Fruit fly (Drosophila melanogaster) whole organism, embryonic: ENCODE data around the gene Orco.
A peak's percentile ranks its signal among the peaks of the same experiment; 100 is the strongest.

Experiments used
- Blimp-1 ChIP-seq: fragments of 200-800 bp; sonication (Bioruptor generic); optimal IDR thresholded peaks from 3 replicates; lab custom pipeline; 2018; ENCODE audit warnings: missing biosample characterization, missing genetic modification characterization, mild to moderate bottlenecking, moderate library complexity, missing genetic modification reagents
- CG14710 ChIP-seq: fragments of 200-800 bp; sonication (Bioruptor generic); optimal IDR thresholded peaks from 3 replicates; lab custom pipeline; 2019; ENCODE audit warnings: missing biosample characterization, mild to moderate bottlenecking, missing genetic modification characterization, moderate library complexity
- CG14965 ChIP-seq: fragments of 200-800 bp; sonication (Bioruptor generic); optimal IDR thresholded peaks from 2 replicates; lab custom pipeline; 2016; ENCODE audit warnings: missing biosample characterization, missing genetic modification characterization, borderline replicate concordance
- CG1529 ChIP-seq: fragments of 200-800 bp; sonication (Bioruptor generic); optimal IDR thresholded peaks from 3 replicates; lab custom pipeline; 2018; ENCODE audit warnings: missing biosample characterization, missing genetic modification characterization
- CG15601 ChIP-seq: fragments of 200-800 bp; sonication (Bioruptor generic); optimal IDR thresholded peaks from 3 replicates; lab custom pipeline; 2019; ENCODE audit warnings: missing biosample characterization, mild to moderate bottlenecking, missing genetic modification characterization, moderate library complexity
- CG17361 ChIP-seq: fragments of 200-800 bp; sonication (Bioruptor generic); IDR thresholded peaks from 3 replicates; pipeline ENCODE4 v1.3.6; 2022; ENCODE audit warnings: missing biosample characterization, missing genetic modification characterization
- CG3163 ChIP-seq: fragments of 200-800 bp; sonication (Bioruptor generic); optimal IDR thresholded peaks from 3 replicates; lab custom pipeline; 2016; ENCODE audit warnings: missing biosample characterization, missing genetic modification characterization
- CG6654 ChIP-seq: fragments of 200-800 bp; sonication (Bioruptor generic); optimal IDR thresholded peaks from 2 replicates; lab custom pipeline; 2017; ENCODE audit warnings: missing biosample characterization, mild to moderate bottlenecking, missing genetic modification characterization
- CG7745 ChIP-seq: fragments of 200-800 bp; sonication (Bioruptor generic); optimal IDR thresholded peaks from 2 replicates; lab custom pipeline; 2018; ENCODE audit warnings: missing biosample characterization, mild to moderate bottlenecking, missing genetic modification characterization, moderate library complexity
- CG8281 ChIP-seq: fragments of 200-800 bp; sonication (Bioruptor generic); optimal IDR thresholded peaks from 2 replicates; lab custom pipeline; 2018; ENCODE audit warnings: missing biosample characterization, mild to moderate bottlenecking, missing genetic modification characterization, moderate library complexity
- CG9817 ChIP-seq: fragments of 200-800 bp; sonication (Bioruptor generic); optimal IDR thresholded peaks from 2 replicates; lab custom pipeline; 2018; ENCODE audit warnings: missing biosample characterization, mild to moderate bottlenecking, missing genetic modification characterization, moderate library complexity
- Chrac-16 ChIP-seq: fragments of 200-800 bp; sonication (Bioruptor generic); optimal IDR thresholded peaks from 3 replicates; lab custom pipeline; 2016; ENCODE audit warnings: missing biosample characterization, missing genetic modification characterization
- Deaf1 ChIP-seq: fragments of 200-800 bp; optimal IDR thresholded peaks from 3 replicates; lab custom pipeline; 2019; ENCODE audit warnings: missing biosample characterization, mild to moderate bottlenecking, missing genetic modification characterization, moderate library complexity
- E2f2 ChIP-seq: fragments of 200-800 bp; sonication (Bioruptor generic); IDR thresholded peaks from 2 replicates; pipeline ENCODE4 v1.3.6; 2022; ENCODE audit warnings: missing biosample characterization, missing genetic modification characterization
- GATAe ChIP-seq: fragments of 200-800 bp; sonication (Bioruptor generic); conservative IDR thresholded peaks from 2 replicates; pipeline ENCODE4 v1.3.6; 2022; ENCODE audit warnings: missing biosample characterization, missing genetic modification characterization
- Gsc ChIP-seq: fragments of 200-800 bp; sonication (Bioruptor generic); IDR thresholded peaks from 2 replicates; pipeline ENCODE4 v1.3.6; 2022; ENCODE audit warnings: missing biosample characterization, missing genetic modification characterization
- Hr39 ChIP-seq: fragments of >200 bp; optimal IDR thresholded peaks from 2 replicates; lab custom pipeline; 2017
- Hr51 ChIP-seq, 2 experiments: fragments of 200-800 bp; sonication (Bioruptor generic); optimal IDR thresholded peaks; 2 replicates in 1 of 2; 3 replicates in 1 of 2; lab custom pipeline; 2016 to 2018; ENCODE audit warnings: missing biosample characterization in 2 of 2, missing genetic modification characterization in 2 of 2, mild to moderate bottlenecking in 1 of 2, moderate library complexity in 1 of 2
- MBD-R2 ChIP-seq: fragments of 200-800 bp; sonication (Bioruptor generic); IDR thresholded peaks from 2 replicates; pipeline ENCODE4 v1.3.6; 2022; ENCODE audit warnings: missing biosample characterization, missing genetic modification characterization
- Med ChIP-seq: fragments of 200-800 bp; sonication (Bioruptor generic); peaks from one replicate; lab custom pipeline; 2016; ENCODE audit warnings: missing biosample characterization, missing genetic modification characterization, mild to moderate bottlenecking, inconsistent platforms, moderate library complexity
- Neu2 ChIP-seq: fragments of 200-800 bp; sonication (Bioruptor generic); optimal IDR thresholded peaks from 3 replicates; lab custom pipeline; 2016; ENCODE audit warnings: missing biosample characterization, missing genetic modification characterization, borderline replicate concordance
- Pdp1 ChIP-seq, 2 experiments: fragments of 200-800 bp; sonication (Bioruptor generic); optimal IDR thresholded peaks; 3 replicates each; lab custom pipeline; 2016; ENCODE audit warnings: missing biosample characterization in 2 of 2, missing genetic modification characterization in 2 of 2, mild to moderate bottlenecking in 1 of 2, moderate library complexity in 1 of 2
- YL-1 ChIP-seq: fragments of 200-800 bp; sonication (Bioruptor generic); optimal IDR thresholded peaks from 3 replicates; lab custom pipeline; 2017; ENCODE audit warnings: missing biosample characterization, mild to moderate bottlenecking, missing genetic modification characterization
- ac ChIP-seq: fragments of 200-800 bp; sonication (Bioruptor generic); optimal IDR thresholded peaks from 3 replicates; lab custom pipeline; 2017; ENCODE audit warnings: missing biosample characterization, mild to moderate bottlenecking, missing genetic modification characterization
- chinmo ChIP-seq: fragments of 200-800 bp; sonication (Bioruptor generic); IDR thresholded peaks from 4 replicates; pipeline ENCODE4 v1.3.6; 2022; ENCODE audit warnings: missing biosample characterization, missing genetic modification characterization; ENCODE audit not compliant: partially characterized antibody
- ci ChIP-seq: fragments of 200-800 bp; sonication (Bioruptor generic); IDR thresholded peaks from 3 replicates; pipeline ENCODE4 v1.3.6; 2022; ENCODE audit warnings: missing biosample characterization, missing genetic modification characterization
- da ChIP-seq: fragments of 200-800 bp; sonication (Bioruptor generic); optimal IDR thresholded peaks from 2 replicates; lab custom pipeline; 2016; ENCODE audit warnings: missing biosample characterization, missing genetic modification characterization
- dysf ChIP-seq: fragments of 200-800 bp; sonication (Bioruptor generic); IDR thresholded peaks from 3 replicates; pipeline ENCODE4 v1.3.6; 2022; ENCODE audit warnings: missing biosample characterization, missing genetic modification characterization
- ewg ChIP-seq: fragments of 200-800 bp; sonication (Bioruptor generic); optimal IDR thresholded peaks from 3 replicates; lab custom pipeline; 2017; ENCODE audit warnings: mild to moderate bottlenecking, missing biosample characterization, missing genetic modification reagents, missing genetic modification characterization
- exex ChIP-seq: fragments of 200-800 bp; sonication (Bioruptor generic); optimal IDR thresholded peaks from 4 replicates; lab custom pipeline; 2018; ENCODE audit warnings: missing biosample characterization, mild to moderate bottlenecking, missing genetic modification characterization, moderate library complexity
- gem ChIP-seq: fragments of 200-800 bp; sonication (Bioruptor generic); optimal IDR thresholded peaks from 2 replicates; lab custom pipeline; 2019; ENCODE audit warnings: missing biosample characterization, mild to moderate bottlenecking, missing genetic modification characterization, moderate library complexity
- kni ChIP-seq: fragments of 200-800 bp; sonication (Bioruptor generic); optimal IDR thresholded peaks from 3 replicates; lab custom pipeline; 2017; ENCODE audit warnings: mild to moderate bottlenecking, missing biosample characterization, missing genetic modification reagents, missing genetic modification characterization
- mam ChIP-seq: fragments of 200-800 bp; sonication (Bioruptor generic); optimal IDR thresholded peaks from 3 replicates; lab custom pipeline; 2016; ENCODE audit warnings: missing biosample characterization, missing genetic modification characterization
- mirr ChIP-seq: fragments of 200-800 bp; sonication (Bioruptor generic); optimal IDR thresholded peaks from 3 replicates; lab custom pipeline; 2018; ENCODE audit warnings: missing biosample characterization, mild to moderate bottlenecking, missing genetic modification characterization
- otp ChIP-seq: fragments of 200-800 bp; sonication (Bioruptor generic); IDR thresholded peaks from 3 replicates; pipeline ENCODE4, ENCODE4 v1.3.6; 2022; ENCODE audit warnings: missing biosample characterization, missing genetic modification characterization
- pros ChIP-seq: fragments of 200-800 bp; sonication (Bioruptor generic); optimal IDR thresholded peaks from 3 replicates; lab custom pipeline; 2019; ENCODE audit warnings: missing biosample characterization, mild to moderate bottlenecking, missing genetic modification characterization, moderate library complexity
- sc ChIP-seq, 3 experiments: fragments of >200 bp in 2 of 3; fragments of 200-800 bp in 1 of 3; sonication (Bioruptor generic) in 1 of 3; optimal IDR thresholded peaks; 2 replicates in 2 of 3; 3 replicates in 1 of 3; lab custom pipeline; 2017; ENCODE audit warnings: mild to moderate bottlenecking in 1 of 3, missing biosample characterization in 1 of 3, missing genetic modification characterization in 1 of 3, missing genetic modification reagents in 1 of 3
- sob ChIP-seq: fragments of 200-800 bp; sonication (Bioruptor generic); IDR thresholded peaks from 2 replicates; pipeline ENCODE4 v1.3.6; 2022; ENCODE audit warnings: missing biosample characterization, missing genetic modification characterization
- ssp ChIP-seq: fragments of 200-800 bp; sonication (Bioruptor generic); IDR thresholded peaks from 2 replicates; pipeline ENCODE4 v1.3.6; 2022; ENCODE audit warnings: missing biosample characterization, missing genetic modification characterization
- stc ChIP-seq: fragments of 200-800 bp; sonication (Bioruptor generic); IDR thresholded peaks from 2 replicates; pipeline ENCODE4 v1.3.6; 2022; ENCODE audit warnings: missing biosample characterization, missing genetic modification characterization
- sug ChIP-seq: fragments of 200-800 bp; optimal IDR thresholded peaks from 2 replicates; lab custom pipeline; 2019; ENCODE audit warnings: missing biosample characterization, mild to moderate bottlenecking, missing genetic modification characterization, moderate library complexity
- zen ChIP-seq: fragments of 200-800 bp; sonication (Bioruptor generic); optimal IDR thresholded peaks from 3 replicates; lab custom pipeline; 2018; ENCODE audit warnings: missing biosample characterization, mild to moderate bottlenecking, missing genetic modification characterization, moderate library complexity
- zf30C ChIP-seq: fragments of 200-800 bp; sonication (Bioruptor generic); optimal IDR thresholded peaks from 3 replicates; lab custom pipeline; 2018; ENCODE audit warnings: missing biosample characterization, mild to moderate bottlenecking, missing genetic modification characterization

The Orco gene

DNA sequence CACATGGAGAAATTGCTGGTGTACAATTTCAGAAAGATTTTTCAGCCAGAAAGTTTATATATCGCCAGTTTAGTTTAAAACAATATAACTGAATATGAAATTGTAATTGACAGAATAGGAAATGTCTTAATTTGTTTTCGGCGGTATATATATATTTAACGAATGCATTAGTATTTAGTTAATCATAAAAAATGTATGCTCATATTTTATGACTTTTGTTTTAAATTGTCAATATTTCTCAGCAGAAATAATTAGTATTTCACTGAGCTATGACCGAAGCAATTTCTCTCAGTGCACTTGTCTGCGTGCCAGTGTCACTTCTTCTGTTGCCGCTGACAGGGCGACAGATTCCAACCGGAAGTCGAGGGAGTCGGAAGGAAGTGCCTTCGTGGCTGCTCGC lies 781 bp upstream of the Orco start (continued):
- TF ChIP-seq CG7745 (tag; lab: Kevin White, UChicago) (no peak), CG3163 (GFP tag; lab: Kevin White, UChicago) (no peak), gem (tag; lab: Kevin White, UChicago) (peak; percentile 68), zf30C (peak; percentile 14), zen (tag; lab: Kevin White, UChicago) (no peak), CG6654 (GFP tag; lab: Kevin White, UChicago) (no peak)

DNA sequence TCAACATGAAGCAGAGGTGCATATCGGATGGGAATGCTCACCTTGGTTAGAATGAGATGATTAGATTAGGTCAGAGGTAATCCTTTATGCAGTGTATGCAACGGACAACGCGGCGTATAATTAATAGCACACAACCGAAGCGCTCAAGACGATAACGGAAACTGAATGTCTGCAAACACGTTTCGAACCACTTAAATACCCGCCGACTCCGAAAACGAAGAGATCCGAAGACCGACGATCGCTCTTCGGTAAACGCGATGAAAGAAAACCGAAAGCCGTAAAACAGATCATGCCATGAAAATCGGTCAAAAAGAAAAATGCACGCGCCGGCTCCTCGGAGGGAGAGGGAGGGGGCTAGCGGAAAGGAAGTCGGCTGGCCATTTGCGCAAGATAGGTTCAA lies 8.2 kb downstream of the Orco start, which contains the start of gene CG2663:
Gene CG2663 (minus strand): TSS at position 173 of the 400 bp plus-strand sequence.
- TF ChIP-seq ewg (no peak), Deaf1 (peak; percentile 92), chinmo (0 out of 4 replicates have a peak, but pooled peaks have one; percentile 20), Neu2 (GFP tag; lab: Kevin White, UChicago) (peak; percentile 10), ssp (GFP tag; lab: Robert Waterston, UW) (no peak), Blimp-1 (peak; percentile 25), otp (GFP tag; lab: Robert Waterston, UW) (no peak), kni (GFP tag; lab: Kevin White, UChicago) (peak; percentile 0), CG9817 (tag; lab: Kevin White, UChicago) (no peak), pros (GFP tag; lab: Kevin White, UChicago) (peak; percentile 4)

DNA sequence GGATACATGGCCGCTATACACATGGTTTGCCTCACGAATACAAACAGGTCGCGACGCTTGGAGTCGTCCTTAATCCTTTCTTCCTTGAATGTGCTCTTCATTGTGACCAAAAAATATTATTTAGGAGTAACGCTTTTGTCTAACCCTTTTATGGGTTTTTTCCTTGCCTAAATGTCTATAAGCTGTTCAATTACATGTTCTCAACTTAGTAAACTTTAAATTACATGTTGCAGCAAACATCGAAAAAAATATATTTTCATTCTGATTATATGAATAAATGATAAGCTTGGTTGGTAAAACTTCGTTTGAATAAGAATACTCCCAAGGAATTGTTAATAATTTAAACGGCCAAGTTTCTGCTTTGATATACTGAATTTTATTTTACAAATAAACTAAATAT lies 13.1 kb downstream of the Orco start, which contains the start of gene Or83a:
Gene Or83a (minus strand): TSS at position 101 of the 400 bp plus-strand sequence.
- no peak for TF ChIP-seq dysf (GFP tag; lab: Robert Waterston, UW)
- no peak for TF ChIP-seq Chrac-16 (GFP tag; lab: Kevin White, UChicago)

DNA sequence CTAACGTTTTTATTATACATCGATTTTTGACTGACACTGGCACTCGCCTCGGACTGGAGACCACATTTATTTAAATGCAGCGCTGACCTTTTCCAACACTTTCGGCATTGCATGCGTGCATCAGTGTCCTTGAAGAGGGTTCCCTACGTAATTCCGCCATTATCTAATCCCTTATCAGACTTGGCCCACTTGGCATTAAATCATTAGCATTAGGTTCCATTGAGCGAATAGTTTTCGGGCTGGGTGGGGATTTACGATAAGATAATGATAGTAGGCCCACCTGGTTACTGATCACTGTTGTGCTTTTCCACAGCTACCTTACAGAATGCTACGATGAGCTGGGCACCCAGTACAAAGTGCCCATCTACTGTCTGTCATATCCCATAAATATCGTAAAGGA lies 17.0 kb downstream of the Orco start:
- TF ChIP-seq exex (tag; lab: Kevin White, UChicago): peak; percentile 66
- peak; percentile 10 for TF ChIP-seq mirr
- no peak for TF ChIP-seq Hr39
- TF ChIP-seq Pdp1 (GFP tag; optimal IDR thresholded peaks at IDR 0.05; lab: Kevin White, UChicago): peak in 1 of 2 experiments; percentile 17
- peak; percentile 49 for TF ChIP-seq GATAe (GFP tag; lab: Robert Waterston, UW)
- TF ChIP-seq Med (GFP tag; lab: Kevin White, UChicago): peak; percentile 58

DNA sequence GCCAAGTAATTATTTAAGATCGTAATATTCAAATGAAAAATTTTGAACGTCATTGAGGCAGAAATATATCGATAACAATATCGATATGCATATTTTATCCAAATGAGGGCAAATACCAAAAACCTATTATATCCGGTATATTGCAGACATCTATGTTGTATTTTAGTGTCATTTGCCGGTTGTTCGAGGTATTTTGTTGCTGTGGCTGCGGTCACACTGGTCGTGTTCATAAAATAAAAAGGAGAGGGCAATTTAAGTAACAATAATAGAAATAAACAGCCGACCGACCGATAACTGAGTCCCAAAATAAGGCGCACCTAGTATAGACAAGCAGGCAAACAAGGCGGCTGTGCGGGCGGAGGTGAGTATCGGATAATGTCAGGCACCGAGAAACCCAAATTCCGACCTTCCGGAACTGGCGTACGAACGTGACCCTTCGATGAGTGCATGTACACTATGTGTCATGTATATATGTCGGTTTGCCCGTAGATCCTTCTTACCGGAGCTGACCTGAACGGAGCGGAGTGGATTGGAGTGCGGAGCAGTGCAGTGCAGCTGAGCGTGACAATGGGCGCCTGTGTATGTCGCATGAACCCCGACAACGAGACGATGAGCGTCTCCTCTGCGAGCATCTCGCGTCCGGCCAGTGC lies 18.3 kb downstream of the Orco start, which contains the start of gene CG1172:
Gene CG1172 (plus strand): TSS at position 181 of the 650 bp plus-strand sequence.
- TF ChIP-seq sug (tag; lab: Kevin White, UChicago) (peak; percentile 25), YL-1 (GFP tag; lab: Kevin White, UChicago) (peak; percentile 77), Hr51 (GFP tag; optimal IDR thresholded peaks at IDR 0.05; lab: Kevin White, UChicago) (no peak), CG15601 (tag; lab: Kevin White, UChicago) (peak; percentile 41), da (GFP tag; lab: Kevin White, UChicago) (no peak), Gsc (GFP tag; lab: Robert Waterston, UW) (no peak), stc (GFP tag; lab: Robert Waterston, UW) (no peak), CG14710 (tag; lab: Kevin White, UChicago) (peak; percentile 63), CG6654 (GFP tag; lab: Kevin White, UChicago) (no peak), mam (GFP tag; lab: Kevin White, UChicago) (no peak), sob (GFP tag; lab: Robert Waterston, UW) (no peak), ci (peak; percentile 54; the same call in 2 of the 3 replicates), MBD-R2 (peak; percentile 59), E2f2 (GFP tag; lab: Robert Waterston, UW) (peak; percentile 85), ac (GFP tag; lab: Kevin White, UChicago) (no peak), CG1529 (GFP tag; lab: Kevin White, UChicago) (no peak), CG17361 (no peak), CG8281 (tag; lab: Kevin White, UChicago) (no peak), sc (optimal IDR thresholded peaks at IDR 0.05; lab: Kevin White, UChicago) (no peak), sc (GFP tag; optimal IDR thresholded peaks at IDR 0.05; lab: Kevin White, UChicago) (no peak), CG14965 (GFP tag; lab: Kevin White, UChicago) (no peak)
